Worm (Caenorhabditis elegans) whole organism, L2 larva: Measurements from ENCODE around the gene srg-27.

ENCODE experiments used
- egl-27 ChIP-seq: sonication (generic microtip); optimal IDR thresholded peaks from 3 replicates; lab custom pipeline; 2017; ENCODE audit warnings: missing biosample characterization, missing genetic modification reagents, missing genetic modification characterization
- unc-39 ChIP-seq: fragments of 150-350 bp; optimal IDR thresholded peaks from 2 replicates; lab custom pipeline; 2014; ENCODE audit warnings: missing biosample characterization, missing genetic modification characterization

ce11 chrV:5301226-5301625, 38.4 kb upstream of the srg-27 start:
- no peak for TF ChIP-seq egl-27 (tag; lab: Kevin White, UChicago)
- TF ChIP-seq unc-39, result no peak
